Worm (Caenorhabditis elegans) whole organism, L2 larva: ENCODE data around the gene vig-1.

Experiments used
- C34F6.9 ChIP-seq: fragments of 150-350 bp; optimal IDR thresholded peaks from 2 replicates; lab custom pipeline; 2014; ENCODE audit warnings: missing biosample characterization, missing genetic modification characterization
- F13H6.1 ChIP-seq: sonication (generic microtip); optimal IDR thresholded peaks from 2 replicates; lab custom pipeline; 2016; ENCODE audit warnings: missing genetic modification characterization, missing compliant biosample characterization
- R02D3.7 ChIP-seq: fragments of 150-350 bp; optimal IDR thresholded peaks from 2 replicates; lab custom pipeline; 2014; ENCODE audit warnings: missing biosample characterization, missing genetic modification characterization
- Y55F3AM.14 ChIP-seq: fragments of 200-800 bp; sonication (Bioruptor generic); optimal IDR thresholded peaks from 2 replicates; lab custom pipeline; 2018; ENCODE audit warnings: mild to moderate bottlenecking, missing genetic modification characterization, missing compliant biosample characterization
- ZK546.5 ChIP-seq: sonication (generic microtip); optimal IDR thresholded peaks from 2 replicates; lab custom pipeline; 2017; ENCODE audit warnings: missing biosample characterization, missing genetic modification characterization
- alr-1 ChIP-seq: fragments of 150-350 bp; optimal IDR thresholded peaks from 2 replicates; lab custom pipeline; 2014; ENCODE audit warnings: missing biosample characterization, missing genetic modification characterization
- aly-2 ChIP-seq: fragments of 150-350 bp; optimal IDR thresholded peaks from 2 replicates; lab custom pipeline; 2014; ENCODE audit warnings: missing biosample characterization, missing genetic modification characterization
- ama-1 ChIP-seq: fragments of 150-350 bp; optimal IDR thresholded peaks from 2 replicates; lab custom pipeline; 2018; ENCODE audit warnings: inconsistent platforms
- blmp-1 ChIP-seq: sonication (generic microtip); optimal IDR thresholded peaks from 2 replicates; lab custom pipeline; 2017; ENCODE audit warnings: missing genetic modification characterization, mild to moderate bottlenecking, missing compliant biosample characterization, antibody characterized with exemption, moderate library complexity; ENCODE audit not compliant: insufficient read depth
- ceh-16 ChIP-seq: fragments of 150-350 bp; optimal IDR thresholded peaks from 2 replicates; lab custom pipeline; 2014; ENCODE audit warnings: missing biosample characterization, missing genetic modification characterization
- ceh-82 ChIP-seq: fragments of 150-350 bp; optimal IDR thresholded peaks from 2 replicates; lab custom pipeline; 2014; ENCODE audit warnings: missing biosample characterization, missing genetic modification characterization
- crh-2 ChIP-seq: sonication (generic microtip); optimal IDR thresholded peaks from 2 replicates; lab custom pipeline; 2017; ENCODE audit warnings: missing biosample characterization, missing genetic modification characterization
- elt-1 ChIP-seq: fragments of 150-350 bp; optimal IDR thresholded peaks from 2 replicates; lab custom pipeline; 2014; ENCODE audit warnings: missing biosample characterization, missing genetic modification characterization
- elt-3 ChIP-seq: sonication (generic microtip); optimal IDR thresholded peaks from 2 replicates; lab custom pipeline; 2017; ENCODE audit warnings: missing biosample characterization, missing genetic modification characterization
- fos-1 ChIP-seq: fragments of 150-350 bp; optimal IDR thresholded peaks from 2 replicates; lab custom pipeline; 2014; ENCODE audit warnings: missing biosample characterization, missing genetic modification characterization
- gmeb-1 ChIP-seq: fragments of 150-350 bp; optimal IDR thresholded peaks from 2 replicates; lab custom pipeline; 2014; ENCODE audit warnings: missing biosample characterization, missing genetic modification characterization
- lin-11 ChIP-seq: fragments of 150-350 bp; sonication (generic microtip); optimal IDR thresholded peaks from 2 replicates; lab custom pipeline; 2014; ENCODE audit warnings: missing biosample characterization, missing genetic modification characterization, inconsistent platforms, mixed read lengths
- lin-13 ChIP-seq: fragments of 150-350 bp; optimal IDR thresholded peaks from 2 replicates; lab custom pipeline; 2014; ENCODE audit warnings: missing biosample characterization, missing genetic modification reagents, missing genetic modification characterization
- lin-39 ChIP-seq: fragments of 150-350 bp; optimal IDR thresholded peaks from 2 replicates; lab custom pipeline; 2014; ENCODE audit warnings: missing biosample characterization, missing genetic modification reagents, missing genetic modification characterization
- lsy-2 ChIP-seq, 2 experiments: fragments of 150-350 bp in 1 of 2; sonication (generic microtip) in 1 of 2; optimal IDR thresholded peaks; 2 replicates each; lab custom pipeline; 2014 to 2017; ENCODE audit warnings: missing biosample characterization in 2 of 2, missing genetic modification characterization in 2 of 2
- mab-5 ChIP-seq: fragments of 150-350 bp; optimal IDR thresholded peaks from 2 replicates; lab custom pipeline; 2014; ENCODE audit warnings: missing biosample characterization, missing genetic modification characterization
- nhr-10 ChIP-seq: sonication (generic microtip); optimal IDR thresholded peaks from 2 replicates; lab custom pipeline; 2017; ENCODE audit warnings: missing biosample characterization, missing genetic modification characterization
- nhr-11 ChIP-seq: fragments of 150-350 bp; optimal IDR thresholded peaks from 2 replicates; lab custom pipeline; 2014; ENCODE audit warnings: missing biosample characterization, missing genetic modification characterization
- nhr-12 ChIP-seq: fragments of 150-350 bp; optimal IDR thresholded peaks from 2 replicates; lab custom pipeline; 2014; ENCODE audit warnings: missing biosample characterization, missing genetic modification characterization
- nhr-129 ChIP-seq: fragments of 150-350 bp; optimal IDR thresholded peaks from 2 replicates; lab custom pipeline; 2014; ENCODE audit warnings: missing biosample characterization, missing genetic modification characterization
- nhr-21 ChIP-seq: fragments of 150-350 bp; optimal IDR thresholded peaks from 2 replicates; lab custom pipeline; 2014; ENCODE audit warnings: missing biosample characterization, missing genetic modification characterization
- nhr-23 ChIP-seq: fragments of 150-350 bp; optimal IDR thresholded peaks from 2 replicates; lab custom pipeline; 2014; ENCODE audit warnings: missing biosample characterization, missing genetic modification reagents, missing genetic modification characterization
- nhr-237 ChIP-seq: fragments of 150-350 bp; optimal IDR thresholded peaks from 2 replicates; lab custom pipeline; 2014; ENCODE audit warnings: missing biosample characterization, missing genetic modification characterization
- nhr-25 ChIP-seq: fragments of 150-350 bp; sonication (generic microtip); optimal IDR thresholded peaks from 3 replicates; lab custom pipeline; 2014; ENCODE audit warnings: missing biosample characterization, missing genetic modification characterization
- nhr-6 ChIP-seq: fragments of 150-350 bp; optimal IDR thresholded peaks from 2 replicates; lab custom pipeline; 2014; ENCODE audit warnings: missing biosample characterization, missing genetic modification characterization
- nhr-77 ChIP-seq: fragments of 150-350 bp; optimal IDR thresholded peaks from 2 replicates; lab custom pipeline; 2014; ENCODE audit warnings: missing biosample characterization, missing genetic modification characterization
- peb-1 ChIP-seq: fragments of 150-350 bp; optimal IDR thresholded peaks from 2 replicates; lab custom pipeline; 2014; ENCODE audit warnings: missing biosample characterization, missing genetic modification characterization
- sem-4 ChIP-seq: fragments of 150-350 bp; optimal IDR thresholded peaks from 2 replicates; lab custom pipeline; 2014; ENCODE audit warnings: missing biosample characterization, missing genetic modification reagents, missing genetic modification characterization
- skn-1 ChIP-seq: sonication (generic microtip); optimal IDR thresholded peaks from 2 replicates; lab custom pipeline; 2017; ENCODE audit warnings: missing biosample characterization, missing genetic modification characterization
- sma-3 ChIP-seq: sonication (generic microtip); optimal IDR thresholded peaks from 2 replicates; lab custom pipeline; 2016; ENCODE audit warnings: missing genetic modification reagents, missing genetic modification characterization, missing compliant biosample characterization
- sma-9 ChIP-seq, 2 experiments: fragments of 150-350 bp in 1 of 2; sonication (generic microtip) in 1 of 2; optimal IDR thresholded peaks; 2 replicates each; lab custom pipeline; 2014 to 2016; ENCODE audit warnings: missing genetic modification characterization in 2 of 2, mild to moderate bottlenecking in 1 of 2, missing biosample characterization in 1 of 2, missing compliant biosample characterization in 1 of 2, missing genetic modification reagents in 1 of 2, moderate library complexity in 1 of 2
- snpc-4 ChIP-seq: fragments of 150-350 bp; optimal IDR thresholded peaks from 2 replicates; lab custom pipeline; 2014; ENCODE audit warnings: missing biosample characterization, missing genetic modification characterization
- unc-39 ChIP-seq: fragments of 150-350 bp; optimal IDR thresholded peaks from 2 replicates; lab custom pipeline; 2014; ENCODE audit warnings: missing biosample characterization, missing genetic modification characterization
- unc-55 ChIP-seq: fragments of 150-350 bp; sonication (generic microtip); optimal IDR thresholded peaks from 3 replicates; lab custom pipeline; 2014; ENCODE audit warnings: missing biosample characterization, missing genetic modification reagents, missing genetic modification characterization
- unc-62 ChIP-seq: fragments of 150-350 bp; optimal IDR thresholded peaks from 2 replicates; lab custom pipeline; 2014; ENCODE audit warnings: missing biosample characterization, missing genetic modification reagents, missing genetic modification characterization
- ztf-1 ChIP-seq: fragments of 200-800 bp; sonication (Bioruptor generic); conservative IDR thresholded peaks from 2 replicates; pipeline ENCODE4 v1.3.6; 2022; ENCODE audit warnings: missing genetic modification characterization, missing compliant biosample characterization
- ztf-11 ChIP-seq: sonication (generic microtip); optimal IDR thresholded peaks from 2 replicates; lab custom pipeline; 2017; ENCODE audit warnings: missing biosample characterization, missing genetic modification characterization
- ztf-4 ChIP-seq: fragments of 150-350 bp; optimal IDR thresholded peaks from 2 replicates; lab custom pipeline; 2014; ENCODE audit warnings: missing biosample characterization, missing genetic modification characterization

Gene vig-1

ce11 chrII:1306550-1306949, 14.3 kb upstream of the vig-1 start:
- TF ChIP-seq nhr-12 (no peak), mab-5 (no peak), nhr-23 (tag; lab: Kevin White, UChicago) (no peak), skn-1 (no peak), C34F6.9 (tag; lab: Kevin White, UChicago) (no peak), ztf-1 (GFP tag; lab: Robert Waterston, UW) (no peak), lin-39 (tag; lab: Kevin White, UChicago) (no peak), nhr-237 (tag; lab: Kevin White, UChicago) (no peak), nhr-77 (no peak), sem-4 (tag; lab: Kevin White, UChicago) (no peak), ceh-16 (tag; lab: Kevin White, UChicago) (no peak), unc-39 (no peak), Y55F3AM.14 (GFP tag; lab: Kevin White, UChicago) (no peak), lin-11 (tag; lab: Kevin White, UChicago) (no peak), nhr-11 (tag; lab: Kevin White, UChicago) (no peak), crh-2 (tag; lab: Kevin White, UChicago) (no peak), fos-1 (no peak), ceh-82 (tag; lab: Kevin White, UChicago) (no peak), nhr-25 (no peak), nhr-21 (tag; lab: Kevin White, UChicago) (no peak)

- no peak for TF ChIP-seq sem-4 (tag; lab: Kevin White, UChicago)
- no peak for TF ChIP-seq ceh-82 (tag; lab: Kevin White, UChicago)
- no peak for TF ChIP-seq lin-11 (tag; lab: Kevin White, UChicago)
- TF ChIP-seq C34F6.9 (tag; lab: Kevin White, UChicago), result peak; percentile 31
- no peak for TF ChIP-seq aly-2 (tag; lab: Kevin White, UChicago)
- no peak for TF ChIP-seq mab-5
- TF ChIP-seq lsy-2 (tag; optimal IDR thresholded peaks at IDR 0.05; lab: Kevin White, UChicago), result peak in 1 of 2 experiments; percentile 47
- TF ChIP-seq crh-2 (tag; lab: Kevin White, UChicago), result peak; percentile 1
- TF ChIP-seq ceh-16 (tag; lab: Kevin White, UChicago), result no peak
- no peak for TF ChIP-seq ama-1 (lab: Kevin White, UChicago)
- TF ChIP-seq nhr-77, result no peak
- peak; percentile 1 for TF ChIP-seq lin-13 (GFP tag; lab: Kevin White, UChicago)
- peak; percentile 49 for TF ChIP-seq unc-55 (GFP tag; lab: Kevin White, UChicago)
- TF ChIP-seq nhr-237 (tag; lab: Kevin White, UChicago), result no peak
- peak; percentile 17 for TF ChIP-seq F13H6.1
Measured at ce11 chrII:1309892-1310516, 10.8 kb upstream of the vig-1 start, which contains the start of the genes alh-6 and fcho-1. TSS of gene alh-6 (minus strand) at chrII:1310133. TSS of gene fcho-1 (plus strand) at chrII:1310515.

- TF ChIP-seq elt-1 (no peak), blmp-1 (tag; lab: Kevin White, UChicago) (peak; percentile 29), ztf-11 (tag; lab: Kevin White, UChicago) (no peak), fos-1 (peak; percentile 28), nhr-25 (no peak)
Measured at ce11 chrII:1315245-1315644, 5.6 kb upstream of the vig-1 start.

- peak; percentile 98 for TF ChIP-seq ZK546.5 (tag; lab: Kevin White, UChicago)
- peak; percentile 98 for TF ChIP-seq nhr-25
- peak; percentile 98 for TF ChIP-seq sma-3 (GFP tag; lab: Kevin White, UChicago)
- TF ChIP-seq lin-11 (tag; lab: Kevin White, UChicago), result peak; percentile 95
- TF ChIP-seq unc-62 (GFP tag; lab: Kevin White, UChicago), result peak; percentile 46
- TF ChIP-seq ceh-82 (tag; lab: Kevin White, UChicago), result peak; percentile 76
- TF ChIP-seq snpc-4 (tag; lab: Kevin White, UChicago), result peak; percentile 79
- peak; percentile 95 for TF ChIP-seq C34F6.9 (tag; lab: Kevin White, UChicago)
- TF ChIP-seq peb-1 (tag; lab: Kevin White, UChicago), result no peak
- no peak for TF ChIP-seq ztf-11 (tag; lab: Kevin White, UChicago)
- TF ChIP-seq nhr-10 (tag; lab: Kevin White, UChicago), result peak; percentile 81
- peak; percentile 48 for TF ChIP-seq R02D3.7 (tag; lab: Kevin White, UChicago)
- peak; percentile 72 for TF ChIP-seq fos-1
- peak; percentile 92 for TF ChIP-seq nhr-129
- peak; percentile 97 for TF ChIP-seq F13H6.1
- TF ChIP-seq sem-4 (tag; lab: Kevin White, UChicago), result peak; percentile 92
- no peak for TF ChIP-seq nhr-23 (tag; lab: Kevin White, UChicago)
- TF ChIP-seq nhr-6 (tag; lab: Kevin White, UChicago), result peak; percentile 89
- peak; percentile 98 for TF ChIP-seq unc-55 (GFP tag; lab: Kevin White, UChicago)
- peak; percentile 98 for TF ChIP-seq crh-2 (tag; lab: Kevin White, UChicago)
- TF ChIP-seq ztf-1 (GFP tag; lab: Robert Waterston, UW), result no peak
- TF ChIP-seq elt-1, result peak; percentile 5
- TF ChIP-seq nhr-21 (tag; lab: Kevin White, UChicago), result peak; percentile 95
- no peak for TF ChIP-seq unc-39
- TF ChIP-seq blmp-1 (tag; lab: Kevin White, UChicago), result peak; percentile 86
- TF ChIP-seq sma-9 (GFP tag; optimal IDR thresholded peaks at IDR 0.05; lab: Kevin White, UChicago), result peak; percentile 95
- TF ChIP-seq sma-9 (tag; optimal IDR thresholded peaks at IDR 0.05; lab: Kevin White, UChicago), result no peak
- no peak for TF ChIP-seq alr-1 (tag; lab: Kevin White, UChicago)
- TF ChIP-seq ztf-4 (tag; lab: Kevin White, UChicago), result peak; percentile 78
- peak; percentile 99 for TF ChIP-seq gmeb-1
- peak; percentile 73 for TF ChIP-seq ama-1 (lab: Kevin White, UChicago)
- no peak for TF ChIP-seq nhr-11 (tag; lab: Kevin White, UChicago)
- TF ChIP-seq lin-39 (tag; lab: Kevin White, UChicago), result no peak
- no peak for TF ChIP-seq elt-3 (tag; lab: Kevin White, UChicago)
Measured at ce11 chrII:1320412-1320811, 425 bp upstream of the vig-1 start.
